Worm (Caenorhabditis elegans): ENCODE results near the gene spp-21.

The spp-21 gene

DNA sequence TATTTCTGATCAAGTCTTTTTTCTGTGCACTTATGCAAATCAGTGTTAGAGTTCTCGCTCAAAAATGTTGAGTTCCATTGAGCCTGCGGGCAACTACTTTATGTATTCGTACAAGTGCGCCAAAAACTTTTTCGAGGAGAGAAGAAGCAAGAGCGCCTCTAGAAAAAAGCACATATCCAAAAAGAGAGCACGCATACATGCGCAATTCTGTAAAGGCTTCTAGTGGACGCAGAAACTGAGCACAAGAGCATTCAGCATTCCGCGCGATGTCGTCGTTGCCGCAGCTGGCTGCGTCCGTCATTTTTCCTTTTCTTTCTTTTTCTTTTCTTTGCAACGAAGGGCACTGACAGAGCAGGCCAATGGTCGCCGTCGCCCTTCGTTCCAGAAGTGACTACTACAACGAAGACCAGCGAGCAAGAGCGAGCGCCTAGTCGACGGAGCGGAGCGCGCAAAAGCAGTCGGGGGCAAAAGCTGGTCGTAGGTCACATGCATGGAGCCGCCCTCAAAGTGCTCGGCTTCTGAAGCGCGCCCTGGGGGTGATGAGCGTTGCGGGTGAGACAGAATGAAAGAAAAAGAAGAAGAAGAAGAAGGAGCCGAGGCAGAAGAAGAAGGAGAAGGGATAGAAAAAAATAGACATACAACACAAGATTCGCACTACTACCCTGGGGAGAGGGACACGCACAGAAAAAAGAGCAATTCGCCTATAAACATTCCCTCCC lies 16.8 kb upstream of the spp-21 start:
- TF ChIP-seq ces-1 (GFP tag; optimal IDR thresholded peaks at IDR 0.05) (peak; percentile 11), elt-1 (tag; optimal IDR thresholded peaks at IDR 0.05; ENCODE audit: borderline replicate concordance, insufficient read depth) (no peak), mab-5 (tag; optimal IDR thresholded peaks at IDR 0.05) (no peak), sptf-1 (tag; optimal IDR thresholded peaks at IDR 0.05) (peak; percentile 31), cnd-1 (tag; optimal IDR thresholded peaks at IDR 0.05) (no peak), flh-1 (GFP tag; optimal IDR thresholded peaks at IDR 0.05) (no peak), elt-3 (tag; optimal IDR thresholded peaks at IDR 0.05) (no peak)

DNA sequence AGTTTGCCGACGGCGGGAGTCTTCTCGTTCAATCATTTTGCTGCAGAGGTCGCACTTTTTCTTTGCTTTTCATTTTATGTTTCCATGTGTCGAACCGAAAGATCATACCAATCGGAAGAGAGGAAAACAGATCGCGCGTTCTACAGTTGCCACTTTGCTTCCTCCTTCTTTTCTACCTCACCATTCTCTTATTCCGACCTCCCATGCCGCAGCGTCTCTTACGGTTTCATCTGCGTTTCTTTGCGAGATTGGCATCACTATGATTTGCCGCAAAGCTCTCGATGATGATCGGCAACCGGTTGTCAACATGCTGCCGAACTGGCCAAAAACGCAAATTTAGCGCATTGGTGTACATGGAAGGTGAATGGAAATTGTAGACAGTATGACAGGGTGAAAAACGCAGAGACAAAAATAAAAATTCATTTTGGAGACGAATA lies 15.8 kb upstream of the spp-21 start:
- TF ChIP-seq mep-1 (tag; optimal IDR thresholded peaks at IDR 0.05) (peak; percentile 14), lin-32 (GFP tag; optimal IDR thresholded peaks at IDR 0.05) (no peak), nhr-76 (tag; optimal IDR thresholded peaks at IDR 0.05) (no peak), nhr-237 (tag; optimal IDR thresholded peaks at IDR 0.05) (peak; percentile 67), hlh-1 (tag; optimal IDR thresholded peaks at IDR 0.05) (no peak), mls-2 (tag; optimal IDR thresholded peaks at IDR 0.05) (no peak), pha-4 (tag; optimal IDR thresholded peaks at IDR 0.05) (peak; percentile 53), elt-3 (tag; optimal IDR thresholded peaks at IDR 0.05) (no peak), cnd-1 (tag; optimal IDR thresholded peaks at IDR 0.05) (no peak), sptf-1 (tag; optimal IDR thresholded peaks at IDR 0.05) (no peak), M03D4.4 (tag; optimal IDR thresholded peaks at IDR 0.05) (no peak), lin-13 (tag; optimal IDR thresholded peaks at IDR 0.05) (no peak), nhr-12 (tag; optimal IDR thresholded peaks at IDR 0.05) (no peak), nhr-2 (tag; optimal IDR thresholded peaks at IDR 0.05) (no peak), ham-2 (GFP tag; optimal IDR thresholded peaks at IDR 0.05) (peak; percentile 40), flh-1 (GFP tag; optimal IDR thresholded peaks at IDR 0.05) (no peak), zip-8 (tag; optimal IDR thresholded peaks at IDR 0.05) (no peak), ceh-83 (GFP tag; optimal IDR thresholded peaks at IDR 0.05) (no peak)

DNA sequence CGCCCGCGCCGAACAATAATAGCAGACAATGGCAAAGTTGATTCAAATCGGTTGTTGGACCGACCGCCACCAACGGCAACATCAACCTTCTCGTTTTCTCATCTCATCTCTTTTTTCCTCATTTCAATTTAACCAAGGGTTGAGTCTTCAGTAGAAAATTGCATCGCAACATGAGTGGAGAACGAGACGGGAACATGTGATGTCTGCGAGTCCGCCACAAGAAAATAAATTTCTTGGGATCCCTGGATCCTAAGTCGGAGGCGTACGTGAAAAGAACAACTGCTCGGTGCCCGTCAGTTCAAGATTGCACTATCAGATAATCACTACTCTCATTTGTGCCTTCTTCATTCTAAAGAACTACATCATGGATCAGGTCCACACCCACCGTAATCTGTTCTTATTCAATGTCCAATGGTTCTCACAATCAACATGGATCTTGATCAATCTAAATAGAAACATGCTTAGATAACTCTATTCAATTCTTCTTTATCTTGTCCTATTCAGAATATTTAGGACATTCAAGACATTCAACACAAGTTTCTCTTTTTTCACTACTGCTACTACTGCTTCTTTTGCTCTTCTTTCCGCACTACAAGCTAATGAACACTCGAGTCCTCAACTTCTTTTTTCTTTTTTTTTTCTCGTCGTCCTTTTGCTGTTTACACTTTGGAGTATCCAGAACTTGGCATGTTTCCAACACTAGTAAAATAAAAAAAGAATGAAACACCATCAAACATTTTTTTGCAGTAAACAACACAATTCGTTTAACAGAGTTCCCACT lies 15.1 kb upstream of the spp-21 start:
- TF ChIP-seq mab-5 (tag; optimal IDR thresholded peaks at IDR 0.05) (no peak), drap-1 (GFP tag; optimal IDR thresholded peaks at IDR 0.05) (no peak), lin-32 (GFP tag; optimal IDR thresholded peaks at IDR 0.05) (no peak), bed-3 (GFP tag; optimal IDR thresholded peaks at IDR 0.05) (no peak), sem-2 (GFP tag; optimal IDR thresholded peaks at IDR 0.05) (no peak), elt-3 (tag; optimal IDR thresholded peaks at IDR 0.05) (no peak), unc-39 (tag; optimal IDR thresholded peaks at IDR 0.05) (no peak), nhr-76 (tag; optimal IDR thresholded peaks at IDR 0.05) (no peak)

DNA sequence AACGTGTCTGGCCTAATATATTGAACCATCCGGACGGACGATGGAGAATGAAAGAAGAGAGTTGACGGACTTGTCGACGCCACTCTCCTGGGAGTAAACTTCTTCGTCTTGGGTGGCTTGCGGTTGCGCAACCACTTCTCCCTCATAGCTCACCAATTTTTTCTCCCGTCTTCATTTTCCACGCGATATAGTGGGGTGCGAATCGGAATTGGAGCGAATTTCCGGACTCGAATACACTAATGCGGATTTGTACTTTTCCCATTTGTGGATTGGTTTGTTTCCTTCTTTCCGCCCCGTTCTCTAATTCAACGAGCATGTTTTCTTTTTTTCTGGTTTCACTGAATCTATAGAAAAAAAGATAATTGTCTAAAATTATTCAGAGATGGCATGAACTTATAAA lies 14.2 kb upstream of the spp-21 start:
- TF ChIP-seq hlh-1 (tag; optimal IDR thresholded peaks at IDR 0.05) (no peak), ztf-11 (tag; optimal IDR thresholded peaks at IDR 0.05) (no peak), lin-32 (GFP tag; optimal IDR thresholded peaks at IDR 0.05) (no peak), mep-1 (tag; optimal IDR thresholded peaks at IDR 0.05) (no peak), pha-4 (tag; optimal IDR thresholded peaks at IDR 0.05) (no peak), unc-39 (tag; optimal IDR thresholded peaks at IDR 0.05) (no peak), zip-8 (tag; optimal IDR thresholded peaks at IDR 0.05) (no peak), sptf-1 (tag; optimal IDR thresholded peaks at IDR 0.05) (no peak), nhr-28 (tag; optimal IDR thresholded peaks at IDR 0.05) (no peak), ceh-39 (tag; optimal IDR thresholded peaks at IDR 0.05) (no peak), M03D4.4 (tag; optimal IDR thresholded peaks at IDR 0.05) (no peak), cnd-1 (tag; optimal IDR thresholded peaks at IDR 0.05) (no peak), nhr-2 (tag; optimal IDR thresholded peaks at IDR 0.05) (no peak)

DNA sequence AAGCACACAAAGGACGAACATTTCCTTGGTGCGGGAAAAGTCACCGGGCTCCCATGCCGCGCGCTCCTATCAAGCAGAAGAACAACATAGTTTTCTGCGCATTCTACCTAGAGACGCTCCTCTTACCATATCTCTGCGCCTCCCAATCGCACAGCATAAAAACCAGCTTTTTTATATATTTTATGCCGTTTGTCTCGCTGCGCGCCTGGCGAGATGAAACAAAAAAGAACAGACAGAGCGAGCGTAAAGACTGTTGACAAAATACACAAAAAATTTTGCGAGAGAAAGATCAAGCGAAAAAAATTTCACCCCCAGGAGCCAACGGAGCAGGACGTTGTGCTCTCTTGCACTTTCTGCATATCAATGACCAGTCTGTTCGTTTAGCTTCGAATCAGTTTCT lies 12.2 kb upstream of the spp-21 start:
- TF ChIP-seq nhr-28 (tag; optimal IDR thresholded peaks at IDR 0.05) = no peak
- no peak for TF ChIP-seq nhr-76 (tag; optimal IDR thresholded peaks at IDR 0.05)
- peak; percentile 21 for TF ChIP-seq pha-4 (tag; optimal IDR thresholded peaks at IDR 0.05)
